Worm (Caenorhabditis elegans): ENCODE measurements around the gene T22B3.3.

ce11 chrIV:11703685-11704296, at the start of gene T22B3.3, which contains the start of gene alg-3:
- TF ChIP-seq nhr-76 (tag; optimal IDR thresholded peaks at IDR 0.05) (no peak), fkh-10 (GFP tag; optimal IDR thresholded peaks at IDR 0.05) (no peak), alr-1 (tag; optimal IDR thresholded peaks at IDR 0.05; ENCODE audit: borderline replicate concordance) (no peak), hlh-17 (GFP tag; optimal IDR thresholded peaks at IDR 0.05; ENCODE audit: borderline replicate concordance) (no peak), lin-13 (GFP tag; optimal IDR thresholded peaks at IDR 0.05) (no peak), nhr-237 (tag; optimal IDR thresholded peaks at IDR 0.05) (no peak)

Data from whole organism, L1 larva.